Fruit fly (Drosophila melanogaster): ENCODE data around the gene Dip-C.

- TF ChIP-seq EcR (GFP tag; optimal IDR thresholded peaks at IDR 0.05) (no peak), pan (optimal IDR thresholded peaks at IDR 0.05) (no peak), psq (optimal IDR thresholded peaks at IDR 0.05) (no peak), usp (GFP tag; optimal IDR thresholded peaks at IDR 0.05) (no peak)
These were observed 46.4 kb upstream of the Dip-C start, which contains the start of the genes CG5961 and Polr3C for dm6 chr3R:12459879-12460522.
